Worm (Caenorhabditis elegans) whole organism, late embryonic: ENCODE measurements around the gene K09E4.1.

Experiments used
- C08G9.2 ChIP-seq: sonication (generic microtip); optimal IDR thresholded peaks from 2 replicates; lab custom pipeline; 2016; ENCODE audit warnings: mild to moderate bottlenecking, missing genetic modification characterization, moderate library complexity, missing compliant biosample characterization
- C38D4.7 ChIP-seq: fragments of 200-800 bp; sonication (Bioruptor generic); optimal IDR thresholded peaks from 2 replicates; lab custom pipeline; 2018; ENCODE audit warnings: mild to moderate bottlenecking, missing genetic modification characterization, moderate library complexity, missing compliant biosample characterization
- K02D7.2 ChIP-seq: sonication (generic microtip); optimal IDR thresholded peaks from 2 replicates; lab custom pipeline; 2017; ENCODE audit warnings: mild to moderate bottlenecking, missing genetic modification characterization, missing compliant biosample characterization
- ceh-14 ChIP-seq: sonication (generic microtip); optimal IDR thresholded peaks from 2 replicates; lab custom pipeline; 2016; ENCODE audit warnings: missing genotype, missing genetic modification characterization, missing compliant biosample characterization
- ceh-34 ChIP-seq: sonication (generic microtip); optimal IDR thresholded peaks from 2 replicates; lab custom pipeline; 2016; ENCODE audit warnings: mild to moderate bottlenecking, missing genetic modification characterization, missing compliant biosample characterization
- dmd-4 ChIP-seq: sonication (generic microtip); optimal IDR thresholded peaks from 2 replicates; lab custom pipeline; 2016; ENCODE audit warnings: borderline replicate concordance, missing genetic modification characterization, missing compliant biosample characterization
- elt-2 ChIP-seq: sonication (generic microtip); optimal IDR thresholded peaks from 2 replicates; lab custom pipeline; 2016; ENCODE audit warnings: missing genetic modification reagents, missing genetic modification characterization, missing compliant biosample characterization
- elt-4 ChIP-seq: sonication (generic microtip); optimal IDR thresholded peaks from 2 replicates; lab custom pipeline; 2016; ENCODE audit warnings: missing genetic modification characterization, missing compliant biosample characterization
- ets-4 ChIP-seq: sonication (generic microtip); optimal IDR thresholded peaks from 2 replicates; lab custom pipeline; 2016; ENCODE audit warnings: missing genetic modification characterization, missing compliant biosample characterization
- eyg-1 ChIP-seq: sonication (generic microtip); optimal IDR thresholded peaks from 2 replicates; lab custom pipeline; 2016; ENCODE audit warnings: missing genotype, missing genetic modification characterization, missing compliant biosample characterization
- fax-1 ChIP-seq: sonication (generic microtip); optimal IDR thresholded peaks from 2 replicates; lab custom pipeline; 2016; ENCODE audit warnings: missing genotype, missing genetic modification characterization, missing compliant biosample characterization
- hlh-15 ChIP-seq: sonication (generic microtip); optimal IDR thresholded peaks from 2 replicates; lab custom pipeline; 2016; ENCODE audit warnings: missing genetic modification characterization, missing compliant biosample characterization
- hlh-8 ChIP-seq: sonication (generic microtip); optimal IDR thresholded peaks from 2 replicates; lab custom pipeline; 2016; ENCODE audit warnings: missing genotype, missing genetic modification characterization, missing compliant biosample characterization
- lim-6 ChIP-seq: sonication (generic microtip); optimal IDR thresholded peaks from 2 replicates; lab custom pipeline; 2016; ENCODE audit warnings: missing genetic modification characterization, missing compliant biosample characterization
- madf-2 ChIP-seq: sonication (generic microtip); optimal IDR thresholded peaks from 2 replicates; lab custom pipeline; 2017; ENCODE audit warnings: missing genetic modification characterization, missing compliant biosample characterization
- mec-3 ChIP-seq: sonication (generic microtip); optimal IDR thresholded peaks from 2 replicates; lab custom pipeline; 2016; ENCODE audit warnings: borderline replicate concordance, missing genetic modification characterization, missing compliant biosample characterization
- nfya-1 ChIP-seq: sonication (generic microtip); optimal IDR thresholded peaks from 2 replicates; lab custom pipeline; 2017; ENCODE audit warnings: missing genetic modification characterization, mild to moderate bottlenecking, missing compliant biosample characterization, antibody characterized with exemption, moderate library complexity
- pat-9 ChIP-seq: fragments of 200-800 bp; sonication (Bioruptor generic); optimal IDR thresholded peaks from 2 replicates; lab custom pipeline; 2018; ENCODE audit warnings: mild to moderate bottlenecking, missing genetic modification characterization, moderate library complexity, missing compliant biosample characterization
- ref-2 ChIP-seq: sonication (generic microtip); optimal IDR thresholded peaks from 2 replicates; lab custom pipeline; 2016; ENCODE audit warnings: missing genetic modification characterization, missing compliant biosample characterization
- sdc-2 ChIP-seq: sonication (generic microtip); optimal IDR thresholded peaks from 2 replicates; lab custom pipeline; 2016; ENCODE audit warnings: missing genotype, missing genetic modification characterization, missing compliant biosample characterization
- sox-2 ChIP-seq: fragments of 200-800 bp; sonication (Bioruptor generic); IDR thresholded peaks from 2 replicates; pipeline ENCODE4 v1.3.6; 2022; ENCODE audit warnings: missing genetic modification reagents, missing genetic modification characterization, missing compliant biosample characterization
- tbx-2 ChIP-seq: sonication (generic microtip); optimal IDR thresholded peaks from 2 replicates; lab custom pipeline; 2016; ENCODE audit warnings: missing genetic modification characterization, missing compliant biosample characterization
- tbx-7 ChIP-seq: sonication (generic microtip); optimal IDR thresholded peaks from 2 replicates; lab custom pipeline; 2016; ENCODE audit warnings: missing genotype, missing genetic modification characterization, missing compliant biosample characterization
- unc-55 ChIP-seq: sonication (generic microtip); optimal IDR thresholded peaks from 2 replicates; lab custom pipeline; 2017; ENCODE audit warnings: missing biosample characterization, missing genetic modification reagents, missing genetic modification characterization
- unc-86 ChIP-seq: sonication (generic microtip); optimal IDR thresholded peaks from 2 replicates; lab custom pipeline; 2016; ENCODE audit warnings: missing genetic modification characterization, missing compliant biosample characterization

The K09E4.1 gene

DNA sequence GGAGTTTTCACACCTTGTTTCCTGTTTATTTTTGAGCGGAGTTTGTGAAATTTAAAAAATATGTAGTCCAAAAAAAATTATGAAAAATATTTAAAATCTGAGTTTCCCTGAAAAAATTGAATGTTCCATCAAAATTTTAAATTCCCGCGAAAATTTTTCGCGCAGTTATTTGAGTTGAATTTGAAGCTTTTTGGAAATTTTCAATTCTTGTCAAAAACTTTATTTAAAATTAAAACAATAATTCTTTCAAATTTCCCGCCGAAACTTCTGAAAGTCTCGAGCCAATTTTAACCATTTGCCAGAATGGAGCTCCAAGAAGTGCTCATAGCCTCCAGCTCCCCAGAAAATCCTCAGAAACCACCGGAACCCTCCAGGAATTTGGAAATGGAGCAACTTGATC, 33.2 kb upstream of the K09E4.1 start, which contains the start of gene gur-4:
Gene gur-4 (plus strand): TSS at position 301 of the 400 bp plus-strand sequence.
- no peak for TF ChIP-seq sox-2 (GFP tag; lab: Robert Waterston, UW)
- TF ChIP-seq hlh-8, result no peak

DNA sequence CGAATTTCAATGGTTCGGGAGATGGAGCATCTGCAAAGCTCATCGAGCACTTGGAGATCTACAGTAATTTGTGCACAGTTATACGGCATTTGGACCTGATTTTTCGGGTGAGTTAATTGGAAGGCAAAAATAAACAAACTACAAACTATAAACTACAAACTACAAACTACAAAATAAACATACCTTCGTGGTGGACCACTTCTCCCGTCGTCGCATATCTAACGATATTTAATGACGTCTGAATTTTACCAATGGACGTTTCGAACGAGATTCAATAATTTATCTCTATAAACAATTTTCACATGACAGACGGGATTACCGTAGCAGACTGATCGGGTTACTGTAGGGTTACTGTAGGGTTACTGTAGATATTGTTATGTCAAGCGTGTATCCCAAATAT, 31.5 kb upstream of the K09E4.1 start:
- TF ChIP-seq elt-2 (tag; lab: Kevin White, UChicago) (no peak), hlh-8 (no peak), mec-3 (tag; lab: Kevin White, UChicago) (no peak), madf-2 (tag; lab: Kevin White, UChicago) (no peak), nfya-1 (tag; lab: Kevin White, UChicago) (no peak), sdc-2 (tag; lab: Kevin White, UChicago) (no peak)

DNA sequence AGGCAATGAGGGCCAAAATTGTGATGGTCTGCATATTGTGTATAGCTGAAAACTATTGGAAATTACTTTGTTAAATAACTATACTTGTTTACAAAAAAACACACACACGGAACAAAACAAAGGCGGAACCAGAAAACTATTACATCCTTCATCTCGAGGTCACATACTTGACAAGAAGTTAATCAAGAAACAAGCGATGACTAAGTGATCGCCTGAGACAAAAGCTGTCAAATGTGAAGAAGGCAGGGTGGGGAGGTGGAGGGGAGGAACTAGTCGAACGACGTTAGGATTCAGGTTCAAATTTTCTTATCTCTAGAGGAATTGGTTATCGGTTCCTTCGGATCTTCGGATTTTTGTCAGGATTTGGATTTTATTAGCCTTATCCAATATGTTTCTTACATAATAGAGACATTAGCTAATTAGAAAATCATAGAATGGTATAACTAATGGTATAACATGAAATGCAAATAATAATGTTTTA, 28.4 kb upstream of the K09E4.1 start, which contains the start of gene cpg-7:
Gene cpg-7 (minus strand): TSS at position 51 of the 481 bp plus-strand sequence.
- no peak for TF ChIP-seq hlh-8
- TF ChIP-seq pat-9 (tag; lab: Kevin White, UChicago), result no peak
- no peak for TF ChIP-seq dmd-4 (tag; lab: Kevin White, UChicago)
- TF ChIP-seq ceh-14 (tag; lab: Kevin White, UChicago), result no peak
- TF ChIP-seq elt-4 (tag; lab: Kevin White, UChicago), result no peak
- TF ChIP-seq unc-86 (tag; lab: Kevin White, UChicago), result no peak
- TF ChIP-seq tbx-2 (tag; lab: Kevin White, UChicago), result no peak
- no peak for TF ChIP-seq lim-6 (tag; lab: Kevin White, UChicago)
- TF ChIP-seq hlh-15, result no peak
- TF ChIP-seq C38D4.7, result no peak
- TF ChIP-seq K02D7.2 (tag; lab: Kevin White, UChicago), result no peak
- TF ChIP-seq tbx-7 (tag; lab: Kevin White, UChicago), result no peak
- TF ChIP-seq, all 69 proteins: peak for 0

ce11 chrII:14112842-14113241, 24.8 kb upstream of the K09E4.1 start:
- TF ChIP-seq elt-4 (tag; lab: Kevin White, UChicago) (no peak), sox-2 (GFP tag; lab: Robert Waterston, UW) (no peak), pat-9 (tag; lab: Kevin White, UChicago) (no peak), fax-1 (tag; lab: Kevin White, UChicago) (no peak), ref-2 (tag; lab: Kevin White, UChicago) (no peak)

- no peak for TF ChIP-seq eyg-1 (tag; lab: Kevin White, UChicago)
- no peak for TF ChIP-seq hlh-8
- no peak for TF ChIP-seq ets-4 (tag; lab: Kevin White, UChicago)
- TF ChIP-seq unc-55 (GFP tag; lab: Kevin White, UChicago), result no peak
- no peak for TF ChIP-seq fax-1 (tag; lab: Kevin White, UChicago)
Measured at ce11 chrII:14118391-14118790, 19.2 kb upstream of the K09E4.1 start.

- no peak for TF ChIP-seq C08G9.2 (tag; lab: Kevin White, UChicago)
- no peak for TF ChIP-seq hlh-8
- no peak for TF ChIP-seq fax-1 (tag; lab: Kevin White, UChicago)
- TF ChIP-seq eyg-1 (tag; lab: Kevin White, UChicago), result no peak
- no peak for TF ChIP-seq hlh-15
- no peak for TF ChIP-seq lim-6 (tag; lab: Kevin White, UChicago)
- no peak for TF ChIP-seq ceh-34
Measured at ce11 chrII:14122065-14122464, 15.6 kb upstream of the K09E4.1 start, which contains the start of gene K09E4.4. TSS of gene K09E4.4 (minus strand) at chrII:14122165.

ce11 chrII:14126841-14127240, 10.8 kb upstream of the K09E4.1 start, which contains the start of gene K09E4.3:
TSS of gene K09E4.3 (minus strand) at chrII:14126941.
- TF ChIP-seq lim-6 (tag; lab: Kevin White, UChicago), result no peak

DNA sequence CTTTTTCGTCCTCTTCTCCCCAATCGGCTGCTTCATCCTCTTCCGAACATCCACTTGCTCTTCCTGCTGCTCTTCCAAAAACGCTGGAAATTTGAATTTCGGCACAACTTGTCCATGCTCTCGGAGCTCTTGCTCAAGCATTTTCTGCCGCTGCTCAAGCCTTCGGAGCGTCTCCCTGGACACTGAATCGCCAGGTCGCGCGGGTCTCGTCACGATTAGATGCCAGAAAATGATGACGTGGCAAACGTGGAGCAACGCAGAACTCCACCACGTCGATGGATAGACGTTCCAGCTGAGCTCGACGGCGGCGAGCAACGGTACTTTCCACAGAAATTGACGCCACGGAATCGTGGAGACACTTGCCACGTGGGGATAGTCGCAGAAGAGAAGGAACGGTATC, 8.4 kb upstream of the K09E4.1 start:
- no peak for TF ChIP-seq pat-9 (tag; lab: Kevin White, UChicago)
- TF ChIP-seq elt-4 (tag; lab: Kevin White, UChicago), result peak; percentile 73
- TF ChIP-seq madf-2 (tag; lab: Kevin White, UChicago), result no peak
